Fruit fly (Drosophila melanogaster) whole organism, embryonic: ENCODE data around the gene Adgf-C.

ENCODE experiments used
- Asciz ChIP-seq: fragments of 200-800 bp; sonication (Bioruptor generic); optimal IDR thresholded peaks from 2 replicates; lab custom pipeline; 2017; ENCODE audit warnings: missing biosample characterization, mild to moderate bottlenecking, missing genetic modification characterization, missing genetic modification reagents
- B-H2 ChIP-seq: fragments of 200-800 bp; sonication (Bioruptor generic); optimal IDR thresholded peaks from 2 replicates; lab custom pipeline; 2018; ENCODE audit warnings: missing biosample characterization, mild to moderate bottlenecking, missing genetic modification characterization
- CG10147 ChIP-seq: fragments of 200-800 bp; sonication (Bioruptor generic); optimal IDR thresholded peaks from 2 replicates; lab custom pipeline; 2019; ENCODE audit warnings: missing biosample characterization, mild to moderate bottlenecking, missing genetic modification characterization, moderate library complexity
- CG11398 ChIP-seq: fragments of 200-800 bp; sonication (Bioruptor generic); optimal IDR thresholded peaks from 2 replicates; lab custom pipeline; 2016; ENCODE audit warnings: missing biosample characterization, missing genetic modification characterization
- CG11695 ChIP-seq: fragments of 200-800 bp; sonication (Bioruptor generic); IDR thresholded peaks from 3 replicates; pipeline ENCODE4 v1.3.6; 2022; ENCODE audit warnings: missing biosample characterization, missing genetic modification characterization
- CG15601 ChIP-seq: fragments of 200-800 bp; sonication (Bioruptor generic); optimal IDR thresholded peaks from 3 replicates; lab custom pipeline; 2019; ENCODE audit warnings: missing biosample characterization, mild to moderate bottlenecking, missing genetic modification characterization, moderate library complexity
- CG15696 ChIP-seq: fragments of 200-800 bp; sonication (Bioruptor generic); optimal IDR thresholded peaks from 2 replicates; lab custom pipeline; 2019; ENCODE audit warnings: missing biosample characterization, mild to moderate bottlenecking, missing genetic modification characterization, moderate library complexity
- CG1603 ChIP-seq: fragments of 200-800 bp; sonication (Bioruptor generic); optimal IDR thresholded peaks from 2 replicates; lab custom pipeline; 2019; ENCODE audit warnings: missing biosample characterization, mild to moderate bottlenecking, missing genetic modification characterization, moderate library complexity
- CG18011 ChIP-seq: fragments of 200-800 bp; sonication (Bioruptor generic); optimal IDR thresholded peaks from 2 replicates; lab custom pipeline; 2017; ENCODE audit warnings: missing biosample characterization, missing genetic modification characterization, mild to moderate bottlenecking, moderate library complexity, missing genotype
- CG18262 ChIP-seq: fragments of 200-800 bp; optimal IDR thresholded peaks from 3 replicates; lab custom pipeline; 2019; ENCODE audit warnings: missing biosample characterization, mild to moderate bottlenecking, missing genetic modification characterization, moderate library complexity
- CG18599 ChIP-seq: fragments of 200-800 bp; sonication (Bioruptor generic); optimal IDR thresholded peaks from 3 replicates; lab custom pipeline; 2017; ENCODE audit warnings: missing biosample characterization, missing genetic modification characterization, mild to moderate bottlenecking, moderate library complexity, missing genetic modification reagents
- CG2116 ChIP-seq: fragments of 200-800 bp; sonication (Bioruptor generic); optimal IDR thresholded peaks from 3 replicates; lab custom pipeline; 2018; ENCODE audit warnings: missing biosample characterization, mild to moderate bottlenecking, missing genetic modification characterization
- CG3065 ChIP-seq: fragments of 200-800 bp; sonication (Bioruptor generic); optimal IDR thresholded peaks from 2 replicates; lab custom pipeline; 2016; ENCODE audit warnings: missing biosample characterization, missing genetic modification characterization
- CG3281 ChIP-seq: fragments of 200-800 bp; sonication (Bioruptor generic); optimal IDR thresholded peaks from 3 replicates; lab custom pipeline; 2017; ENCODE audit warnings: missing biosample characterization, mild to moderate bottlenecking, missing genetic modification characterization
- CG8281 ChIP-seq: fragments of 200-800 bp; sonication (Bioruptor generic); optimal IDR thresholded peaks from 2 replicates; lab custom pipeline; 2018; ENCODE audit warnings: missing biosample characterization, mild to moderate bottlenecking, missing genetic modification characterization, moderate library complexity
- CG8359 ChIP-seq: fragments of 200-800 bp; sonication (Bioruptor generic); optimal IDR thresholded peaks from 2 replicates; lab custom pipeline; 2017; ENCODE audit warnings: missing biosample characterization, mild to moderate bottlenecking, missing genetic modification characterization, borderline replicate concordance
- CG9817 ChIP-seq: fragments of 200-800 bp; sonication (Bioruptor generic); optimal IDR thresholded peaks from 2 replicates; lab custom pipeline; 2018; ENCODE audit warnings: missing biosample characterization, mild to moderate bottlenecking, missing genetic modification characterization, moderate library complexity
- D ChIP-seq, 2 experiments: fragments of 200-800 bp in 1 of 2; fragments of >200 bp in 1 of 2; sonication (Bioruptor generic) in 1 of 2; optimal IDR thresholded peaks; 2 replicates in 1 of 2; 3 replicates in 1 of 2; lab custom pipeline; 2017; ENCODE audit warnings: mild to moderate bottlenecking in 1 of 2, missing biosample characterization in 1 of 2, missing genetic modification characterization in 1 of 2, missing genetic modification reagents in 1 of 2
- Dip2 ChIP-seq: fragments of 200-800 bp; sonication (Bioruptor generic); IDR thresholded peaks from 2 replicates; pipeline ENCODE4 v1.3.6; 2022; ENCODE audit warnings: missing biosample characterization, missing genetic modification characterization
- Eip74EF ChIP-seq, 2 experiments: fragments of 200-800 bp in 1 of 2; fragments of >200 bp in 1 of 2; sonication (Bioruptor generic) in 1 of 2; optimal IDR thresholded peaks; 2 replicates each; lab custom pipeline; 2017 to 2019; ENCODE audit warnings: missing biosample characterization in 2 of 2, missing genetic modification characterization in 2 of 2, mild to moderate bottlenecking in 1 of 2, moderate library complexity in 1 of 2
- Hand ChIP-seq: fragments of 200-800 bp; sonication (Bioruptor generic); optimal IDR thresholded peaks from 2 replicates; lab custom pipeline; 2017; ENCODE audit warnings: mild to moderate bottlenecking, missing biosample characterization, missing genetic modification reagents, missing genetic modification characterization
- Hr78 ChIP-seq, 2 experiments: fragments of 200-800 bp in 1 of 2; fragments of >200 bp in 1 of 2; sonication (Bioruptor generic) in 1 of 2; optimal IDR thresholded peaks; 2 replicates each; lab custom pipeline; 2017 to 2019; ENCODE audit warnings: missing biosample characterization in 2 of 2, missing genetic modification characterization in 2 of 2, mild to moderate bottlenecking in 1 of 2, moderate library complexity in 1 of 2
- Lpt ChIP-seq: fragments of >200 bp; optimal IDR thresholded peaks from 2 replicates; lab custom pipeline; 2018; ENCODE audit warnings: missing biosample characterization, missing genetic modification characterization
- NK7.1 ChIP-seq: fragments of 200-800 bp; sonication (Bioruptor generic); optimal IDR thresholded peaks from 3 replicates; lab custom pipeline; 2016; ENCODE audit warnings: missing biosample characterization, missing genetic modification characterization
- Sry-δ ChIP-seq: fragments of 200-800 bp; sonication (Bioruptor generic); optimal IDR thresholded peaks from 2 replicates; lab custom pipeline; 2016; ENCODE audit warnings: missing biosample characterization, missing genetic modification characterization
- Stat92E ChIP-seq, 3 experiments: fragments of >200 bp in 2 of 3; fragments of 200-800 bp in 1 of 3; sonication (Bioruptor generic) in 1 of 3; optimal IDR thresholded peaks; 2 replicates each; lab custom pipeline; 2017 to 2019; ENCODE audit warnings: missing biosample characterization in 3 of 3, missing genetic modification characterization in 3 of 3, mild to moderate bottlenecking in 1 of 3, moderate library complexity in 1 of 3
- Vsx1 ChIP-seq: fragments of 200-800 bp; sonication (Bioruptor generic); optimal IDR thresholded peaks from 2 replicates; lab custom pipeline; 2017; ENCODE audit warnings: missing biosample characterization, mild to moderate bottlenecking, missing genetic modification characterization, missing genetic modification reagents
- cas ChIP-seq: fragments of 200-800 bp; sonication (Bioruptor generic); IDR thresholded peaks from 2 replicates; pipeline ENCODE4 v1.3.6; 2022; ENCODE audit warnings: missing biosample characterization, missing genetic modification characterization
- chn ChIP-seq: fragments of 200-800 bp; sonication (Bioruptor generic); optimal IDR thresholded peaks from 2 replicates; lab custom pipeline; 2016; ENCODE audit warnings: missing biosample characterization, missing genetic modification characterization
- corto ChIP-seq: fragments of 200-800 bp; sonication (Bioruptor generic); optimal IDR thresholded peaks from 2 replicates; lab custom pipeline; 2016; ENCODE audit warnings: missing biosample characterization, mild to moderate bottlenecking, missing genetic modification characterization, moderate library complexity
- da ChIP-seq: fragments of 200-800 bp; sonication (Bioruptor generic); optimal IDR thresholded peaks from 2 replicates; lab custom pipeline; 2016; ENCODE audit warnings: missing biosample characterization, missing genetic modification characterization
- gro ChIP-seq: fragments of 200-800 bp; sonication (Bioruptor generic); optimal IDR thresholded peaks from 2 replicates; lab custom pipeline; 2016; ENCODE audit warnings: missing biosample characterization, missing genetic modification characterization
- gsb ChIP-seq: fragments of 200-800 bp; sonication (Bioruptor generic); IDR thresholded peaks from 2 replicates; pipeline ENCODE4 v1.3.6; 2022; ENCODE audit warnings: missing biosample characterization, missing genetic modification characterization
- ham ChIP-seq: fragments of 200-800 bp; sonication (Bioruptor generic); IDR thresholded peaks from 2 replicates; pipeline ENCODE4 v1.3.6; 2022; ENCODE audit warnings: missing biosample characterization, missing genetic modification characterization
- inv ChIP-seq: fragments of 200-800 bp; sonication (Bioruptor generic); IDR thresholded peaks from 2 replicates; pipeline ENCODE4 v1.3.6; 2022; ENCODE audit warnings: missing biosample characterization, missing genetic modification characterization; ENCODE audit not compliant: partially characterized antibody
- lab ChIP-seq: fragments of 200-800 bp; sonication (Bioruptor generic); optimal IDR thresholded peaks from 3 replicates; lab custom pipeline; 2017; ENCODE audit warnings: missing biosample characterization, missing genetic modification characterization, mild to moderate bottlenecking, moderate library complexity, missing genetic modification reagents
- lov ChIP-seq, 2 experiments: fragments of 200-800 bp in 1 of 2; fragments of >200 bp in 1 of 2; sonication (Bioruptor generic) in 1 of 2; IDR thresholded peaks in 1 of 2; optimal IDR thresholded peaks in 1 of 2; 2 replicates in 1 of 2; 3 replicates in 1 of 2; pipeline versions ENCODE4 v1.3.6 to Lab custom; 2017 to 2022; ENCODE audit warnings: missing biosample characterization in 1 of 2, missing genetic modification characterization in 1 of 2
- oc ChIP-seq: fragments of 200-800 bp; sonication (Bioruptor generic); optimal IDR thresholded peaks from 2 replicates; lab custom pipeline; 2018; ENCODE audit warnings: missing biosample characterization, mild to moderate bottlenecking, missing genetic modification characterization, moderate library complexity
- org-1 ChIP-seq: fragments of 200-800 bp; sonication (Bioruptor generic); optimal IDR thresholded peaks from 2 replicates; lab custom pipeline; 2017; ENCODE audit warnings: missing biosample characterization, missing genetic modification characterization
- rib ChIP-seq: fragments of 200-800 bp; sonication (Bioruptor generic); IDR thresholded peaks from 2 replicates; pipeline ENCODE4 v1.3.6; 2022; ENCODE audit warnings: missing biosample characterization, missing genetic modification characterization
- row ChIP-seq: fragments of 200-800 bp; sonication (Bioruptor generic); IDR thresholded peaks from 3 replicates; pipeline ENCODE4 v1.3.6; 2022; ENCODE audit warnings: missing biosample characterization, missing genetic modification characterization
- salm ChIP-seq: fragments of 200-800 bp; sonication (Bioruptor generic); optimal IDR thresholded peaks from 2 replicates; lab custom pipeline; 2018; ENCODE audit warnings: missing biosample characterization, mild to moderate bottlenecking, missing genetic modification characterization
- seq ChIP-seq: fragments of 200-800 bp; sonication (Bioruptor generic); IDR thresholded peaks from 2 replicates; pipeline ENCODE4 v1.3.6; 2022; ENCODE audit warnings: missing biosample characterization, missing genetic modification characterization
- sna ChIP-seq: fragments of 200-800 bp; sonication (Bioruptor generic); IDR thresholded peaks from 2 replicates; pipeline ENCODE4 v1.3.6; 2022; ENCODE audit warnings: missing biosample characterization, missing genetic modification characterization; ENCODE audit not compliant: partially characterized antibody
- ssp ChIP-seq: fragments of 200-800 bp; sonication (Bioruptor generic); IDR thresholded peaks from 2 replicates; pipeline ENCODE4 v1.3.6; 2022; ENCODE audit warnings: missing biosample characterization, missing genetic modification characterization
- zfh1 ChIP-seq: fragments of 200-800 bp; sonication (Bioruptor generic); IDR thresholded peaks from 3 replicates; pipeline ENCODE4 v1.3.6; 2022; ENCODE audit warnings: missing biosample characterization, missing genetic modification characterization

The Adgf-C gene

DNA sequence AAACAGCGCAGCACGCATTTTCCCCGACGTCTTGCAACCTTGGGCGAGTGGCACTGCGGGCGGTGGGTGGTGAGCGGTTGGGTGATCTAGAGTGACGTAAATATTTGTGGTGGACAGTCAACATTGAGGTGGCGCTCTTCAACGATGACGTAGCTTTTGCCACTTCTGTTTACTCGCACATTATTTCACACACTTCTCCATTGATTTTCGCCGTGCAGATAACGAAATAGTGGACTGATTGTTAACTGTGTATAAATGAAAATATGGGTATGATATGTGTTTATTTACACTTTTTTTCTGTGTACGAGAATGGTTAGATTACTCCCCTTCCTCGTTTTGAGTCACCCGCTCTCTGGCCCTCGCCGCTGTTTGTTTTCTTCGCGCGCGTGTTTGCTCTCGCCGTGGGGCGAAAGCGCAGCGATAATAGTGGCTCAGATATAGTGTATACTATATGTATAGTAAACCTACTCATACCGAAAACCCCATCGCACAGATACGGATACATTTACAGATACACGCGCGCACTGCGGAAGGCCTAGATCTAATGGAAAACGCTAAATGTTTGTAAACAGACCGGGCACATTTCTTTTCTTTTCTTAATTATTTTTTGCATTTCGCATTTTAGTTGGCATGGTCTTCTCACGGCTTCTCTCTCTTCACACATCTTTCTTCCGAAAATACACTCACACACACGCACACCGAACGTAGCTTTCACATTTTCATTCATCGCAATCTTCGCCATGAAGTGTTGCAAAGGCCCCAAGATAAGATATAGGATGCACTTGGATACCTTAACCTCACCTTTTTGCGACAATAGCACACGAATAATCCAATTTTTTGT lies 20.0 kb upstream of the Adgf-C start, which contains the start of gene omd (continued):
- TF ChIP-seq oc (tag; lab: Kevin White, UChicago) (no peak), ham (GFP tag; lab: Robert Waterston, UW) (no peak; the same call in 1 of the 2 replicates), row (GFP tag; lab: Robert Waterston, UW) (peak; percentile 72), lab (peak; percentile 87), CG8281 (tag; lab: Kevin White, UChicago) (peak; percentile 16), inv (GFP tag; lab: Robert Waterston, UW) (no peak), sna (no peak), corto (GFP tag; lab: Kevin White, UChicago) (no peak), CG8359 (peak; percentile 41), Dip2 (no peak), Hand (GFP tag; lab: Kevin White, UChicago) (peak; percentile 41), Asciz (GFP tag; lab: Kevin White, UChicago) (peak; percentile 66), CG15601 (no peak), seq (GFP tag; lab: Robert Waterston, UW) (peak; percentile 51), Hr78 (GFP tag; optimal IDR thresholded peaks at IDR 0.05; lab: Kevin White, UChicago) (no peak), da (GFP tag; lab: Kevin White, UChicago) (no peak), gsb (GFP tag; lab: Robert Waterston, UW) (peak; percentile 47; the same call in 1 of the 2 replicates), B-H2 (GFP tag; lab: Kevin White, UChicago) (peak; percentile 34), Sry-δ (GFP tag; lab: Kevin White, UChicago) (peak; percentile 16), Stat92E (GFP tag; optimal IDR thresholded peaks at IDR 0.05; lab: Kevin White, UChicago) (no peak), CG11398 (GFP tag; lab: Kevin White, UChicago) (peak; percentile 31), CG18599 (GFP tag; lab: Kevin White, UChicago) (peak; percentile 88), CG1603 (tag; lab: Kevin White, UChicago) (no peak), org-1 (peak; percentile 70), chn (GFP tag; lab: Kevin White, UChicago) (peak; percentile 43), Eip74EF (GFP tag; optimal IDR thresholded peaks at IDR 0.05; lab: Kevin White, UChicago) (peak in 1 of 2 experiments; percentile 45), gro (no peak), NK7.1 (GFP tag; lab: Kevin White, UChicago) (peak; percentile 53), lov (optimal IDR thresholded peaks at IDR 0.05; lab: Kevin White, UChicago) (no peak), lov (GFP tag; IDR thresholded peaks at IDR 0.05; lab: Robert Waterston, UW) (peak; percentile 80), Lpt (GFP tag; lab: Kevin White, UChicago) (no peak), rib (GFP tag; lab: Robert Waterston, UW) (peak; percentile 55), CG10147 (peak; percentile 44), Vsx1 (GFP tag; lab: Kevin White, UChicago) (no peak), CG15696 (tag; lab: Kevin White, UChicago) (peak; percentile 70), salm (tag; lab: Kevin White, UChicago) (peak; percentile 48), D (optimal IDR thresholded peaks at IDR 0.05; lab: Kevin White, UChicago) (no peak), D (GFP tag; optimal IDR thresholded peaks at IDR 0.05; lab: Kevin White, UChicago) (peak; percentile 66), CG9817 (peak; percentile 17), CG11695 (GFP tag; lab: Robert Waterston, UW) (peak; percentile 37; the same call in 1 of the 3 replicates), CG3281 (GFP tag; lab: Kevin White, UChicago) (peak; percentile 73), CG2116 (GFP tag; lab: Kevin White, UChicago) (peak; percentile 40), zfh1 (GFP tag; lab: Robert Waterston, UW) (peak; percentile 33; the same call in 1 of the 3 replicates), CG18011 (peak; percentile 4), cas (GFP tag; lab: Robert Waterston, UW) (no peak), CG3065 (GFP tag; lab: Kevin White, UChicago) (peak; percentile 27), ssp (peak; percentile 18; the same call in 1 of the 2 replicates), CG18262 (tag; lab: Kevin White, UChicago) (no peak)
